Worm (Caenorhabditis elegans): ENCODE measurements around the gene Y57E12B.4.

- no peak for TF ChIP-seq ama-1 (optimal IDR thresholded peaks at IDR 0.05)
- no peak for TF ChIP-seq tbx-11 (GFP tag; IDR thresholded peaks at IDR 0.05)
- TF ChIP-seq flt-1 (GFP tag; IDR thresholded peaks at IDR 0.05) = no peak
- TF ChIP-seq ceh-36 (tag; optimal IDR thresholded peaks at IDR 0.05) = no peak
- TF ChIP-seq F13C5.2 (tag; optimal IDR thresholded peaks at IDR 0.05) = no peak
- no peak for TF ChIP-seq ets-7 (tag; optimal IDR thresholded peaks at IDR 0.05)
- TF ChIP-seq pes-1 (GFP tag; IDR thresholded peaks at IDR 0.05) = no peak
- no peak for TF ChIP-seq hmg-4 (GFP tag; optimal IDR thresholded peaks at IDR 0.05)
- no peak for TF ChIP-seq tra-4 (tag; optimal IDR thresholded peaks at IDR 0.05)
- no peak for TF ChIP-seq tbx-37 (GFP tag; conservative IDR thresholded peaks at IDR 0.05)
- TF ChIP-seq hnd-1 (tag; optimal IDR thresholded peaks at IDR 0.05) = no peak
- TF ChIP-seq scrt-1 (GFP tag; IDR thresholded peaks at IDR 0.05) = no peak
These were observed 883 bp upstream of the Y57E12B.4 start, which contains the start of gene Y57E12B.1 for ce11 chrV:6948225-6948624.
